Fruit fly (Drosophila melanogaster): ENCODE results near the gene Rm62.

DNA sequence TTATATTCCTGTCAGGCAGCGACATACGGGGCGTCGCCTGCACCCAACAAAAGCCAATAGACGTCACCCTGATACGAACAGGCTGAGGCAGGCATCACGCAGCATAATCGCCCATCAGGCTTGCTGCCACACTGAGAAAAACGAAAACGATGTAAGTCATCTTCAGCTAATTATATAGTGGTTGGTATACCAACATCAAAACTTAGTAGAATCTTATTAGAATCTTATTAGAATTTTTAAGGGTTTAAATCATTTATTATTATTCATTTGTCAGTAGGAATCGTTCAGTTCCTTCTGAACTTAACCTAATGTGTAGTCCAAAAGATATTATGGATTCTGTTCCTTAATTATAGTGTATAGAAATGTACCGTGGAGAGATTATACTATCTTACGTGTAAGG lies 13.0 kb downstream of the Rm62 start:
- TF ChIP-seq CG8632 (GFP tag; optimal IDR thresholded peaks at IDR 0.05), result no peak
- no peak for TF ChIP-seq cyc (GFP tag; optimal IDR thresholded peaks at IDR 0.05)
- no peak for TF ChIP-seq Lpt (GFP tag; optimal IDR thresholded peaks at IDR 0.05)
- TF ChIP-seq Sox102F (GFP tag; optimal IDR thresholded peaks at IDR 0.05), result no peak
- no peak for TF ChIP-seq CG6792 (GFP tag; optimal IDR thresholded peaks at IDR 0.05)
- no peak for TF ChIP-seq CG9139 (GFP tag; optimal IDR thresholded peaks at IDR 0.05)
- TF ChIP-seq CG16779 (tag; optimal IDR thresholded peaks at IDR 0.05), result no peak
- peak; percentile 0 for TF ChIP-seq CG10669 (GFP tag; optimal IDR thresholded peaks at IDR 0.05)
- TF ChIP-seq CG7368 (GFP tag; optimal IDR thresholded peaks at IDR 0.05), result no peak
- TF ChIP-seq CG3919 (GFP tag; optimal IDR thresholded peaks at IDR 0.05), result no peak
- no peak for TF ChIP-seq vri (GFP tag; optimal IDR thresholded peaks at IDR 0.05)
- TF ChIP-seq Eip75B (GFP tag; optimal IDR thresholded peaks at IDR 0.05), result no peak
- no peak for TF ChIP-seq eg (GFP tag; IDR thresholded peaks at IDR 0.05)
